Fruit fly (Drosophila melanogaster) whole organism, embryonic: ENCODE results near the gene CG43798.

ENCODE experiments used
- CG13624 ChIP-seq: fragments of 200-800 bp; sonication (Bioruptor generic); optimal IDR thresholded peaks from 2 replicates; lab custom pipeline; 2016; ENCODE audit warnings: missing biosample characterization, missing genetic modification characterization
- Jarid2 ChIP-seq: fragments of 200-800 bp; sonication (Bioruptor generic); optimal IDR thresholded peaks from 3 replicates; lab custom pipeline; 2017; ENCODE audit warnings: mild to moderate bottlenecking, missing biosample characterization, missing genetic modification reagents, missing genetic modification characterization
- Vsx1 ChIP-seq: fragments of 200-800 bp; sonication (Bioruptor generic); optimal IDR thresholded peaks from 2 replicates; lab custom pipeline; 2017; ENCODE audit warnings: missing biosample characterization, mild to moderate bottlenecking, missing genetic modification characterization, missing genetic modification reagents
- bsh ChIP-seq, 2 experiments: fragments of 200-800 bp; sonication (Bioruptor generic); optimal IDR thresholded peaks; 2 replicates each; lab custom pipeline; 2017 to 2018; ENCODE audit warnings: mild to moderate bottlenecking in 2 of 2, missing biosample characterization in 2 of 2, missing genetic modification characterization in 2 of 2, moderate library complexity in 1 of 2
- dati ChIP-seq: fragments of 200-800 bp; sonication (Bioruptor generic); IDR thresholded peaks from 2 replicates; pipeline ENCODE4 v1.3.6; 2022; ENCODE audit warnings: missing biosample characterization, missing genetic modification characterization

DNA sequence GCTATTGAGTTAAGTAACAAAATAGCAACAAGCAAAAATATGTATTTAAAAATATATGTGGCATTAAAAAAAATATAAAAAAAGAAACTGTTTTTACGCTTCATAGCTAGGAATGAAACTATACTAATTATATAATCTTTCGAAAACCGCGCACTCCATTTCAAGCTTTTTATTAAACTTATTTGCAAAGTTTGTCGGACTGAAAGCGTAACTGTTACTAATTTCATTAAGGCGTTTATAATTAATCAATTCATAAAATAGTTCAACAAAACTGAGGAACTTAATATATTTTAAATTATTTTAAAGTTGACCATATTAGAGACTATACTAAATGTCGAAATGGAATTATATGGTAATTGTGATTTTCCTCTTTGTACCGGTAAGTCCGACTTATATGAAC, 4.2 kb upstream of the CG43798 start, which contains the start of gene CG15635:
- no peak for TF ChIP-seq bsh (GFP tag; optimal IDR thresholded peaks at IDR 0.05; lab: Kevin White, UChicago)
- no peak for TF ChIP-seq dati (GFP tag; lab: Robert Waterston, UW)
- no peak for TF ChIP-seq Jarid2
- no peak for TF ChIP-seq CG13624 (GFP tag; lab: Kevin White, UChicago)
- TF ChIP-seq Vsx1, result no peak
